Fruit fly (Drosophila melanogaster): ENCODE measurements around the gene CG9588.

CG9588 gene

DNA sequence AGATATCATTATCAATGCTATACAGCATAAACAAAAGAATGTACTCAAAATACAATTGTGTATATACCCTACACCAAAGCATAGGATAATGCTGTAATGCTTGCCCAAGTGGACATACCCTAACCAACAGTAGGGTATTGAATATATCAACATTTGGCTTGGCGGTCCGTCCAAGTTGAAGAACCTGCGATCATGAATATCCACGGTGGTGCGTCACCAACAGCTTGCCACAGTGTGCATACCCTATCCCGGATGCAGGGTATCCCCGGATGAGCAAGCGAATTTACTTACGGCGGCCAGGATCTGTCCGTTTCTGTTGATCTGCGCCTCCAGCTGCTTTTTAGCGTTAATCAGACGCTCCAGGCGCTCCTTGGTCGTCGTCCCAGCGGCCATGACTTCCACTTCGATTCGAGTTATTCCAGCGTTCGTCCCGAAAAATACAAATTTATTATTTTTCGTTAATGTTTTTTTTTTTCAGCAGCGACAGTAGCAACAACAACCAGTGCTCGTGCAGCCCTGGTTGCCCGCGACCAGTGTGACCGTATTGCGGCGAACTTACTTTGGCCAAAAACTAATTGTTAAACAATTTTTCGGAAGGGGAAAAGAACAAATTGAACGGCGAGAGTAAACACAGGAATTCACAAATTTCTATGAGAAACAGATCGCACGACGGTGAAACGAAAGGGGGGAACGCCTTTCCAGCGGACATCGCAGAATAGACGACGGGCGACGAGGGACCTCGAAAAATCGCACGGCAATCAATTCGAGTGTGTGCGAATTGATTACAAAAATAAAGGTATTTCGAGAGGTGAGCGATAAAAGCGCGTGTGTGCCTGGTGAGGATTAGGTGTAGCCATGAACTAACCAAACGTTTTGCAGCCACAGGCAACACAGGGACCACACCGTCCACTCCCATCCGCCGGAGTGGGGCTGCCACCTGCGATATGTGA, at the start of gene CG9588, which contains the start of gene Lkb1:
Gene CG9588, minus strand, starts transcription at position 545 of the 950 bp plus-strand sequence.
Gene Lkb1, plus strand, starts transcription at position 413 of the 950 bp plus-strand sequence.
- no peak for TF ChIP-seq usp (GFP tag; optimal IDR thresholded peaks at IDR 0.05)
- no peak for TF ChIP-seq psq (optimal IDR thresholded peaks at IDR 0.05)
- TF ChIP-seq EcR (GFP tag; optimal IDR thresholded peaks at IDR 0.05): no peak
- TF ChIP-seq pan (optimal IDR thresholded peaks at IDR 0.05): no peak
- no peak for TF ChIP-seq CG8478 (optimal IDR thresholded peaks at IDR 0.05)
- TF ChIP-seq Dll (optimal IDR thresholded peaks at IDR 0.05): no peak

DNA sequence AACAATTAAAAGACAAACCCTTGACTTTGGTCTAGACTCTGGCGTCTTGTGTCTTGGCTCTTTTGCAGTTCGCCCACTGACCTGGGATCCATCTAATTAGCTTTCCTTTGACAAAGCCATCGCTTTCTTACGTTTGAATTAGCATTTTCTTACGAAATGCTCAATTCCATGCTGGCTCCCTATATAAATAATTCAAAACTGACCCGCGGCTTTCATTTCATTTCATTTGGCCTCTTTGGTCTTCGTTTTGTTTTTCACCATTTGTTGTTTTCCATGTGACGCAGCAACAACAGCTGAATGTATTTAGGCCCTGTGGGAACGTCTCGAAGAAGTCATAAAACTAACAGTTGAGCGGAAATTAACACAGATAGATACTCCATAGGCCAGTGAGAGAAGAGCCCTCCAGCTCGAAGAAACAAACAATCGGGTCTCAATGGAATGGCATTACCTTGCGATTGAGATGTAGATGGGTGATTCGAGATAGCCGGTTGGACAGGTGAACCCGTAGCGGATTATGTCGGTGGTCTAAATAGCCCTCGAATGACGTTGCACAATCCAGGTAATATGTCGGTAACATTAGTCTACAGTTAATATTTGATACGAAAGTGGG, 47.7 kb upstream of the CG9588 start:
- no peak for TF ChIP-seq pan (optimal IDR thresholded peaks at IDR 0.05)
- no peak for TF ChIP-seq usp (GFP tag; optimal IDR thresholded peaks at IDR 0.05)
- no peak for TF ChIP-seq psq (optimal IDR thresholded peaks at IDR 0.05)
- TF ChIP-seq EcR (GFP tag; optimal IDR thresholded peaks at IDR 0.05): no peak
- no peak for TF ChIP-seq Dll (optimal IDR thresholded peaks at IDR 0.05)
- no peak for TF ChIP-seq CG8478 (optimal IDR thresholded peaks at IDR 0.05)

DNA sequence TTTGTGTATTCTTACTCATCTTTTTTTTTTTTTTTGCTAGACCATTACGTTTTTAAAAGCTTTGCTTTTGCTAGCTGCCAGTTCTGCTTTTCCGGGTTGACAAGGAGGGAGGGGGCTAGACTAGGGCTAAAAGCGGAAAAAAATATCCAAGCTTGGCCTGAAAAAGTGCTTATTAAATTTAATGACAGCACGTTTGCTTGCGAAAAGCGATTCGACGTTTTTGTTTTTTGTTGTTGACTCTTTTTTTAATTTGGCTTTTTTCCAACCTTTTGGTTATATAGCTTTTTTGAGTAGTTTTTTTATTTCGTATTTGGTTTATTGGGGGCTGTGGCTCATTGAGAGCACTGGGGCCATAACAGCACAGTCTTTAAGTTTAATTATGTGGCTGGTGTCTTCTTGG, 46.0 kb upstream of the CG9588 start:
- TF ChIP-seq CG8478 (optimal IDR thresholded peaks at IDR 0.05) (no peak), usp (GFP tag; optimal IDR thresholded peaks at IDR 0.05) (no peak), Dll (optimal IDR thresholded peaks at IDR 0.05) (no peak), psq (optimal IDR thresholded peaks at IDR 0.05) (no peak), EcR (GFP tag; optimal IDR thresholded peaks at IDR 0.05) (no peak), pan (optimal IDR thresholded peaks at IDR 0.05) (no peak)

DNA sequence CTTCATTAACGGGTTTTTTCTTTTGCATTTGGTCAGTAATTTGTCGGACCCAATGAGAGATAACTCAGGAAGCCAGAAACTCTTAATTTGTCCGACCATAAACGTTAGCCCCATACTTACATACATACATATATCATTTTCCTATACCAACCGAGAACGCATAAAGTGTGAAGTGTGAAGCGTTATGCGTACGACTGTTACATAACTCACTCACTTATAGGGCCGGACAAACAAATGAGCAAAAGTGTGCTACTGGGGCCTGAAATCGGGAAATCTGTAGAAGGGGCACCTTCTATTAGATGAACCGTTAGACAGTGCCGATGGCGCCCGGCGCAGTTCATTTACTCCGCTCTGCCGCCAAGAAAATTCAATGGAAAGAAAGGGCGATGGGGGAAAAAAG, 45.5 kb upstream of the CG9588 start:
- TF ChIP-seq psq (optimal IDR thresholded peaks at IDR 0.05) (no peak), CG8478 (optimal IDR thresholded peaks at IDR 0.05) (no peak)

DNA sequence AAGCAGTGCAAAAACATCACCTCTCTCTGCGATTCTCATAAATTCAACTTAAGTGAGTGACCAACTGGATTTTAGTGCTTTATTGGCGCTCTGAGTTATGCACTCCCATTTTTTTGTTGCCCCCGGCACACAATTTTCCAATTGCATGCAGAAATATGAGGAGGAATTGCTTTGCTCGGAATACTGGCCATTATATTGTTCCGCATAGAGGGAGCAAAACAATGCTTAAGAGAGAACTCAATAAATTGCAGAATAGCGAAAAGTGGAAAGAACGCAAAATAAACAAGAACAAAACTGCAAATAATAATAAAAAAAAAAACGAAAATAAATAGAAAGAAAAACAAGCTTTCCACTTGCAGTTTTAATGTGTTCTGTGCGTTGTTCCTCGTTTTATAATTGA, 44.3 kb upstream of the CG9588 start:
- TF ChIP-seq pan (optimal IDR thresholded peaks at IDR 0.05): no peak
- TF ChIP-seq EcR (GFP tag; optimal IDR thresholded peaks at IDR 0.05): no peak
- TF ChIP-seq Dll (optimal IDR thresholded peaks at IDR 0.05): no peak
- TF ChIP-seq psq (optimal IDR thresholded peaks at IDR 0.05): no peak

- TF ChIP-seq Dll (optimal IDR thresholded peaks at IDR 0.05) (no peak), EcR (GFP tag; optimal IDR thresholded peaks at IDR 0.05) (no peak), psq (optimal IDR thresholded peaks at IDR 0.05) (no peak), pan (optimal IDR thresholded peaks at IDR 0.05) (no peak), CG8478 (optimal IDR thresholded peaks at IDR 0.05) (no peak), usp (GFP tag; optimal IDR thresholded peaks at IDR 0.05) (no peak)
Measured at dm6 chr3R:13719053-13719452, 42.6 kb upstream of the CG9588 start.

DNA sequence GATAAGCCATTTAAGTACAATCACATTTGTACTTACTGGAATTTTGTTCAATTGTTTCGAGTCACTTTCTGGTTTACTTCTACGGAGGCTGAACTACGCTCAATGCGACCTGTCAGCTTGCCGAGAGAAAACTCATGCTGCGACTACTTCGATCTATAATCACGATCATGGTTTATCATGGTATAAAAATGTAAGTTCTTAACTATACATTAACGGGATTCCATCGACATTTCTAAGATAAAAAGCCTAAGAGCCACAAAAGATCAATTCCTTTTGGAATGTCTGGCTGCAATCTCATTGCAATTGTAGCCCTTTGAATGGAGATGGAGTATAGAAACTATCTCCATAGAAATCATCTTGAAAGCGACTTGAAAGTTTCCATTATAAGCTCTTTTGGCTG, 41.6 kb upstream of the CG9588 start, which contains the start of gene Ubc87F:
Gene Ubc87F, minus strand, starts transcription at position 101 of the 400 bp plus-strand sequence.
- TF ChIP-seq Dll (optimal IDR thresholded peaks at IDR 0.05) (no peak), usp (GFP tag; optimal IDR thresholded peaks at IDR 0.05) (no peak), EcR (GFP tag; optimal IDR thresholded peaks at IDR 0.05) (no peak), psq (optimal IDR thresholded peaks at IDR 0.05) (no peak), CG8478 (optimal IDR thresholded peaks at IDR 0.05) (no peak), pan (optimal IDR thresholded peaks at IDR 0.05) (no peak)

- TF ChIP-seq usp (GFP tag; optimal IDR thresholded peaks at IDR 0.05) (no peak), EcR (GFP tag; optimal IDR thresholded peaks at IDR 0.05) (no peak), CG8478 (optimal IDR thresholded peaks at IDR 0.05) (no peak), psq (optimal IDR thresholded peaks at IDR 0.05) (no peak), Dll (optimal IDR thresholded peaks at IDR 0.05) (no peak), pan (optimal IDR thresholded peaks at IDR 0.05) (no peak)
Measured at dm6 chr3R:13716827-13717226, 40.3 kb upstream of the CG9588 start.

dm6 chr3R:13715674-13716454, 39.4 kb upstream of the CG9588 start:
- TF ChIP-seq Dll (optimal IDR thresholded peaks at IDR 0.05) (no peak), EcR (GFP tag; optimal IDR thresholded peaks at IDR 0.05) (no peak), CG8478 (optimal IDR thresholded peaks at IDR 0.05) (no peak), pan (optimal IDR thresholded peaks at IDR 0.05) (no peak), usp (GFP tag; optimal IDR thresholded peaks at IDR 0.05) (no peak), psq (optimal IDR thresholded peaks at IDR 0.05) (no peak)

dm6 chr3R:13715012-13715673, 38.7 kb upstream of the CG9588 start, which contains the start of gene kmr:
Gene kmr, plus strand, starts transcription at chr3R:13715207.
- TF ChIP-seq usp (GFP tag; optimal IDR thresholded peaks at IDR 0.05): no peak
- no peak for TF ChIP-seq Dll (optimal IDR thresholded peaks at IDR 0.05)
- TF ChIP-seq EcR (GFP tag; optimal IDR thresholded peaks at IDR 0.05): no peak
- no peak for TF ChIP-seq psq (optimal IDR thresholded peaks at IDR 0.05)
- no peak for TF ChIP-seq pan (optimal IDR thresholded peaks at IDR 0.05)
- TF ChIP-seq CG8478 (optimal IDR thresholded peaks at IDR 0.05): no peak

DNA sequence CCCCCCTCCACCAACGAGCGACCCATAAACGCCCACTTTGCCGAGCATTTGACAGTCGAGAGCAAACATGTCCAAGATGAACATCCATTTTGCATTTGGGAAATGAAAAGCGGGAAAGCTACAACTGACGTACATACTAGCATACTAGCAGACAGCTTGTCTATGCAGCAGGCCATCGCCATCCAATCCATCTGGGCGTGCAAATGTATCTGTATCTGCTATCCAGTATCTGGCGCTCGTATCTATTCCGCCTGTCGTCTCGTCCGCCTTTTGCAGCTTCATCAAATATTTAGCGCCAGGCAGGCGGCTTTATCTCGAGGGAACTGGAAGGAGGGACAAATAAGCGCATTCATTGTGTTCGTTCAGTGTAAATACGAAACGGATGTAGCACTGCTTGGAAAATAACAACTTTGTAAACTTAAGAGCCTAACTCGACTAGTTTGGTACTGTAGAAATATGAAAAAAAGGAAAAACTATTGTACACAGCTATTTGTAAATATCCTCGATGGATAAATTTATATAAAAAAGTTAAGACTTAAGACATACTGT, 37.6 kb upstream of the CG9588 start:
- no peak for TF ChIP-seq pan (optimal IDR thresholded peaks at IDR 0.05)
- no peak for TF ChIP-seq Dll (optimal IDR thresholded peaks at IDR 0.05)
- TF ChIP-seq EcR (GFP tag; optimal IDR thresholded peaks at IDR 0.05): no peak
- TF ChIP-seq usp (GFP tag; optimal IDR thresholded peaks at IDR 0.05): no peak
- TF ChIP-seq psq (optimal IDR thresholded peaks at IDR 0.05): no peak
- no peak for TF ChIP-seq CG8478 (optimal IDR thresholded peaks at IDR 0.05)
